Worm (Caenorhabditis elegans): ENCODE results near the gene taf-12.

- TF ChIP-seq him-1 (tag; optimal IDR thresholded peaks at IDR 0.05) (no peak), W03F9.2 (tag; optimal IDR thresholded peaks at IDR 0.05) (no peak)
Measured at ce11 chrIII:11918247-11918769, 49.2 kb upstream of the taf-12 start, which contains the start of gene znf-593.
